Worm (Caenorhabditis elegans) whole organism, L4 larva: ENCODE data around the gene dkc-1.

Source experiments
- F49E8.2 ChIP-seq: sonication (generic microtip); optimal IDR thresholded peaks from 2 replicates; lab custom pipeline; 2016; ENCODE audit warnings: missing compliant biosample characterization, mild to moderate bottlenecking, missing genetic modification characterization, borderline replicate concordance
- T26A8.4 ChIP-seq: fragments of 200-800 bp; sonication (Bioruptor generic); IDR thresholded peaks from 2 replicates; pipeline ENCODE4 v1.3.6; 2022; ENCODE audit warnings: missing genetic modification characterization, missing compliant biosample characterization
- Y48G9A.11 ChIP-seq: fragments of 200-800 bp; sonication (Bioruptor generic); IDR thresholded peaks from 2 replicates; pipeline ENCODE4 v1.3.6; 2022; ENCODE audit warnings: missing genetic modification reagents, missing genetic modification characterization, missing compliant biosample characterization
- Y5F2A.4 ChIP-seq: fragments of 200-800 bp; sonication (Bioruptor generic); optimal IDR thresholded peaks from 2 replicates; lab custom pipeline; 2018; ENCODE audit warnings: mild to moderate bottlenecking, missing genetic modification characterization, missing compliant biosample characterization
- aha-1 ChIP-seq: fragments of 150-350 bp; peaks from one replicate; lab custom pipeline; 2014; ENCODE audit warnings: missing biosample characterization, missing genetic modification characterization
- ceh-32 ChIP-seq: sonication (generic microtip); optimal IDR thresholded peaks from 2 replicates; lab custom pipeline; 2016; ENCODE audit warnings: mild to moderate bottlenecking, missing genetic modification characterization, missing compliant biosample characterization; ENCODE audit not compliant: poor library complexity
- ceh-82 ChIP-seq: sonication (generic microtip); optimal IDR thresholded peaks from 2 replicates; lab custom pipeline; 2017; ENCODE audit warnings: missing biosample characterization, missing genetic modification characterization
- ces-1 ChIP-seq: fragments of 150-350 bp; sonication (generic microtip); optimal IDR thresholded peaks from 4 replicates; lab custom pipeline; 2014; ENCODE audit warnings: missing biosample characterization, missing genetic modification reagents, missing genetic modification characterization
- ctbp-1 ChIP-seq: fragments of 200-800 bp; sonication (Bioruptor generic); IDR thresholded peaks from 2 replicates; pipeline ENCODE4 v1.3.6; 2022; ENCODE audit warnings: missing genetic modification reagents, missing genetic modification characterization, missing compliant biosample characterization
- daf-12 ChIP-seq: fragments of 150-350 bp; optimal IDR thresholded peaks from 2 replicates; lab custom pipeline; 2014; ENCODE audit warnings: missing biosample characterization, missing genetic modification reagents, missing genetic modification characterization
- daf-16 ChIP-seq, 3 experiments: sonication (generic microtip); optimal IDR thresholded peaks; 2 replicates each; lab custom pipeline; 2016 to 2017; ENCODE audit warnings: missing genetic modification characterization in 3 of 3, missing genetic modification reagents in 3 of 3, mild to moderate bottlenecking in 2 of 3, missing compliant biosample characterization in 2 of 3, missing biosample characterization in 1 of 3, moderate library complexity in 1 of 3
- daf-8 ChIP-seq: fragments of 200-800 bp; sonication (Bioruptor generic); IDR thresholded peaks from 2 replicates; pipeline ENCODE4 v1.3.6; 2022; ENCODE audit warnings: missing genetic modification characterization, missing compliant biosample characterization
- dmd-6 ChIP-seq: fragments of 200-800 bp; sonication (Bioruptor generic); IDR thresholded peaks from 2 replicates; pipeline ENCODE4 v1.3.6; 2022; ENCODE audit warnings: missing genetic modification reagents, missing genetic modification characterization, missing compliant biosample characterization
- dmd-9 ChIP-seq: fragments of 200-800 bp; sonication (Bioruptor generic); IDR thresholded peaks from 2 replicates; pipeline ENCODE4 v1.3.6; 2022; ENCODE audit warnings: missing genetic modification reagents, missing genetic modification characterization, missing compliant biosample characterization
- duxl-1 ChIP-seq: sonication (generic microtip); optimal IDR thresholded peaks from 2 replicates; lab custom pipeline; 2016; ENCODE audit warnings: mild to moderate bottlenecking, missing genetic modification characterization, moderate library complexity, missing compliant biosample characterization; ENCODE audit not compliant: poor library complexity
- egl-27 ChIP-seq: sonication (generic microtip); optimal IDR thresholded peaks from 3 replicates; lab custom pipeline; 2017; ENCODE audit warnings: missing biosample characterization, missing genetic modification reagents, missing genetic modification characterization
- egl-43 ChIP-seq: fragments of 200-800 bp; sonication (Bioruptor generic); IDR thresholded peaks from 2 replicates; pipeline ENCODE4 v1.3.6; 2022; ENCODE audit warnings: missing genetic modification reagents, missing genetic modification characterization, missing compliant biosample characterization
- fkh-10 ChIP-seq: fragments of 150-350 bp; optimal IDR thresholded peaks from 2 replicates; lab custom pipeline; 2014; ENCODE audit warnings: missing biosample characterization, missing genetic modification reagents, missing genetic modification characterization
- fos-1 ChIP-seq: fragments of 150-350 bp; optimal IDR thresholded peaks from 2 replicates; lab custom pipeline; 2014; ENCODE audit warnings: missing biosample characterization, missing genetic modification characterization
- hlh-11 ChIP-seq: fragments of 200-800 bp; sonication (Bioruptor generic); optimal IDR thresholded peaks from 2 replicates; lab custom pipeline; 2018; ENCODE audit warnings: mild to moderate bottlenecking, missing genetic modification characterization, missing compliant biosample characterization
- hlh-30 ChIP-seq: sonication (generic microtip); optimal IDR thresholded peaks from 2 replicates; lab custom pipeline; 2017; ENCODE audit warnings: antibody characterized with exemption, mild to moderate bottlenecking, missing genetic modification characterization, missing compliant biosample characterization; ENCODE audit not compliant: insufficient read depth
- lin-13 ChIP-seq: fragments of 150-350 bp; optimal IDR thresholded peaks from 2 replicates; lab custom pipeline; 2014; ENCODE audit warnings: missing biosample characterization, missing genetic modification reagents, missing genetic modification characterization
- lin-15B ChIP-seq: fragments of 150-350 bp; sonication (generic microtip); optimal IDR thresholded peaks from 3 replicates; lab custom pipeline; 2014; ENCODE audit warnings: missing biosample characterization, missing genetic modification characterization
- lin-29 ChIP-seq: fragments of 200-800 bp; sonication (Bioruptor generic); IDR thresholded peaks from 2 replicates; pipeline ENCODE4 v1.3.6; 2022; ENCODE audit warnings: missing genetic modification reagents, missing genetic modification characterization, missing compliant biosample characterization
- lin-38 ChIP-seq: fragments of 200-800 bp; sonication (Bioruptor generic); IDR thresholded peaks from 2 replicates; pipeline ENCODE4 v1.3.6; 2022; ENCODE audit warnings: missing genetic modification reagents, missing genetic modification characterization, missing compliant biosample characterization
- lin-39 ChIP-seq: fragments of 150-350 bp; optimal IDR thresholded peaks from 2 replicates; lab custom pipeline; 2014; ENCODE audit warnings: missing biosample characterization, missing genetic modification reagents, missing genetic modification characterization
- lsy-2 ChIP-seq, 2 experiments: fragments of 150-350 bp in 1 of 2; sonication (generic microtip) in 1 of 2; optimal IDR thresholded peaks; 2 replicates each; lab custom pipeline; 2014 to 2017; ENCODE audit warnings: missing biosample characterization in 2 of 2, missing genetic modification characterization in 2 of 2
- madf-5 ChIP-seq, 2 experiments: fragments of 200-800 bp; sonication (Bioruptor generic); IDR thresholded peaks; 2 replicates each; pipeline ENCODE4 v1.3.6; 2022; ENCODE audit warnings: missing compliant biosample characterization in 2 of 2, missing genetic modification characterization in 2 of 2
- mdl-1 ChIP-seq, 2 experiments: fragments of 150-350 bp in 1 of 2; sonication (generic microtip) in 1 of 2; optimal IDR thresholded peaks; 2 replicates each; lab custom pipeline; 2014 to 2017; ENCODE audit warnings: missing biosample characterization in 2 of 2, missing genetic modification characterization in 2 of 2
- mep-1 ChIP-seq: fragments of 150-350 bp; sonication (generic microtip); optimal IDR thresholded peaks from 3 replicates; lab custom pipeline; 2014; ENCODE audit warnings: missing biosample characterization, missing genetic modification characterization
- mes-2 ChIP-seq: sonication (generic microtip); optimal IDR thresholded peaks from 2 replicates; lab custom pipeline; 2016; ENCODE audit warnings: missing genotype, mild to moderate bottlenecking, missing genetic modification characterization, missing compliant biosample characterization; ENCODE audit not compliant: poor library complexity, severe bottlenecking
- mxl-2 ChIP-seq: fragments of 200-800 bp; sonication (Bioruptor generic); conservative IDR thresholded peaks from 2 replicates; pipeline ENCODE4 v1.3.6; 2022; ENCODE audit warnings: missing genetic modification reagents, missing genetic modification characterization, missing compliant biosample characterization
- nhr-102 ChIP-seq: sonication (generic microtip); optimal IDR thresholded peaks from 2 replicates; lab custom pipeline; 2016; ENCODE audit warnings: mild to moderate bottlenecking, missing genetic modification characterization, moderate library complexity, missing compliant biosample characterization
- nhr-237 ChIP-seq: sonication (generic microtip); optimal IDR thresholded peaks from 2 replicates; lab custom pipeline; 2017; ENCODE audit warnings: missing biosample characterization, missing genetic modification characterization
- nhr-42 ChIP-seq: fragments of 200-800 bp; sonication (Bioruptor generic); IDR thresholded peaks from 2 replicates; pipeline ENCODE4 v1.3.6; 2022; ENCODE audit warnings: missing genetic modification characterization, missing compliant biosample characterization
- sdz-12 ChIP-seq: fragments of 200-800 bp; sonication (Bioruptor generic); optimal IDR thresholded peaks from 2 replicates; lab custom pipeline; 2018; ENCODE audit warnings: mild to moderate bottlenecking, missing genetic modification characterization, missing compliant biosample characterization
- snpc-4 ChIP-seq: fragments of 150-350 bp; optimal IDR thresholded peaks from 2 replicates; lab custom pipeline; 2014; ENCODE audit warnings: missing biosample characterization, missing genetic modification characterization
- zfp-3 ChIP-seq: fragments of 200-800 bp; sonication (Bioruptor generic); conservative IDR thresholded peaks from 2 replicates; pipeline ENCODE4 v1.3.6; 2022; ENCODE audit warnings: missing genetic modification reagents, missing genetic modification characterization, missing compliant biosample characterization
- ztf-11 ChIP-seq: fragments of 150-350 bp; optimal IDR thresholded peaks from 2 replicates; lab custom pipeline; 2014; ENCODE audit warnings: missing biosample characterization, missing genetic modification characterization

Gene dkc-1

ce11 chrIII:10711192-10711673, 37.0 kb upstream of the dkc-1 start, which contains the start of gene W09D10.5 (continued):
- TF ChIP-seq nhr-102 (tag; lab: Kevin White, UChicago) (peak; percentile 9), ceh-82 (no peak), lin-39 (no peak), Y48G9A.11 (GFP tag; lab: Robert Waterston, UW) (no peak), fkh-10 (GFP tag; lab: Kevin White, UChicago) (no peak), ctbp-1 (GFP tag; lab: Robert Waterston, UW) (0 out of 2 replicates have a peak, but pooled peaks have one; percentile 39), lin-15B (tag; lab: Kevin White, UChicago) (no peak), mdl-1 (tag; optimal IDR thresholded peaks at IDR 0.05; lab: Kevin White, UChicago) (no peak), mep-1 (tag; lab: Kevin White, UChicago) (no peak), F49E8.2 (tag; lab: Kevin White, UChicago) (no peak), ztf-11 (no peak), ces-1 (GFP tag; lab: Kevin White, UChicago) (no peak), T26A8.4 (GFP tag; lab: Robert Waterston, UW) (peak; percentile 55), mxl-2 (GFP tag; lab: Robert Waterston, UW) (no peak), nhr-42 (GFP tag; lab: Robert Waterston, UW) (0 out of 2 replicates have a peak, but pooled peaks have one; percentile 35), duxl-1 (tag; lab: Kevin White, UChicago) (no peak), daf-16 (GFP tag; optimal IDR thresholded peaks at IDR 0.05; lab: Kevin White, UChicago) (no peak), daf-16 (tag; optimal IDR thresholded peaks at IDR 0.05; lab: Kevin White, UChicago) (peak; percentile 79), daf-8 (GFP tag; lab: Robert Waterston, UW) (no peak), zfp-3 (GFP tag; lab: Robert Waterston, UW) (no peak), mes-2 (tag; lab: Kevin White, UChicago) (peak; percentile 41), daf-12 (tag; lab: Kevin White, UChicago) (no peak)

- TF ChIP-seq Y5F2A.4 (GFP tag; lab: Kevin White, UChicago) (no peak), fos-1 (tag; lab: Kevin White, UChicago) (no peak), ztf-11 (no peak), lin-13 (GFP tag; lab: Kevin White, UChicago) (no peak), nhr-102 (tag; lab: Kevin White, UChicago) (no peak), ces-1 (GFP tag; lab: Kevin White, UChicago) (no peak), madf-5 (GFP tag; IDR thresholded peaks at IDR 0.05; lab: Robert Waterston, UW) (no peak), hlh-30 (no peak), sdz-12 (GFP tag; lab: Kevin White, UChicago) (peak; percentile 68), egl-43 (peak; percentile 44; the same call in 1 of the 2 replicates), ctbp-1 (GFP tag; lab: Robert Waterston, UW) (0 out of 2 replicates have a peak, but pooled peaks have one; percentile 16), lin-29 (GFP tag; lab: Robert Waterston, UW) (no peak), aha-1 (tag; lab: Kevin White, UChicago) (no peak), T26A8.4 (GFP tag; lab: Robert Waterston, UW) (peak; percentile 29; the same call in 1 of the 2 replicates), ceh-32 (tag; lab: Kevin White, UChicago) (no peak), lsy-2 (tag; optimal IDR thresholded peaks at IDR 0.05; lab: Kevin White, UChicago) (peak in 1 of 2 experiments; percentile 10), lin-38 (GFP tag; lab: Robert Waterston, UW) (no peak), dmd-6 (0 out of 2 replicates have a peak, but pooled peaks have one; percentile 15), nhr-237 (tag; lab: Kevin White, UChicago) (no peak), dmd-9 (0 out of 2 replicates have a peak, but pooled peaks have one; percentile 6), egl-27 (no peak), hlh-11 (tag; lab: Kevin White, UChicago) (no peak), snpc-4 (tag; lab: Kevin White, UChicago) (no peak)
These were observed 33.7 kb upstream of the dkc-1 start for ce11 chrIII:10714541-10714940.
